Fruit fly (Drosophila melanogaster): ENCODE results near the gene hfp.

The hfp gene

DNA sequence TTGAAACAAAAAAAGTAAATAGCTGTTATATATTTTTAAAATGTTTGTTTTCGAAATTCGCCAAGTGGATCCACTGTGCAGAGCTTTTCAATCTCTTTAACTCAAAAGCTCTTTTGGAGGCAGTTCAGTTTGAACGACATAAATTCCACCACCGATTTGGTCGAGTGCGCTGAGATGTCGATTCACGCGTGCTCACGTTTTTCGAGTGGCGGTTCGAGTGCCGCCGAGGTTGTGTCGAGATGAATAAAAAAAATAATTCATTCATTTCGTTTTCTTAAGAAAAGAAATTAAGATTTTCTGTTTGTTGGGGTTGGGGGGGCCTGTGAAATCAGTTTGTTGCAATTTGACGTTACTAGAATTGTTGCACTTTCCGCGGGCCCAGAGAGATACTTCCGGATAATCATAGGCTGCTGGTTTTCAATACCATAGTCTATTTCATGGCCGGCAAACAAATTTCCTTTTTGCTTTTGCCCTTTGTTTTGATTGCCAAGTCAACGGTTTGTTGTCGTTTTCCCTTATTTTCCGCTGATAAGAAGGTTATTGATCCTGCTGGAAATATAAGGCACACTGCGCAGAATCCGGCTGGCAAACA is 13.7 kb downstream of the hfp start:
- TF ChIP-seq CG8478 (optimal IDR thresholded peaks at IDR 0.05): no peak
- TF ChIP-seq EcR (GFP tag; optimal IDR thresholded peaks at IDR 0.05): no peak
- no peak for TF ChIP-seq psq (optimal IDR thresholded peaks at IDR 0.05)
- no peak for TF ChIP-seq Dll (optimal IDR thresholded peaks at IDR 0.05)
- TF ChIP-seq pan (optimal IDR thresholded peaks at IDR 0.05): no peak
- no peak for TF ChIP-seq usp (GFP tag; optimal IDR thresholded peaks at IDR 0.05)

DNA sequence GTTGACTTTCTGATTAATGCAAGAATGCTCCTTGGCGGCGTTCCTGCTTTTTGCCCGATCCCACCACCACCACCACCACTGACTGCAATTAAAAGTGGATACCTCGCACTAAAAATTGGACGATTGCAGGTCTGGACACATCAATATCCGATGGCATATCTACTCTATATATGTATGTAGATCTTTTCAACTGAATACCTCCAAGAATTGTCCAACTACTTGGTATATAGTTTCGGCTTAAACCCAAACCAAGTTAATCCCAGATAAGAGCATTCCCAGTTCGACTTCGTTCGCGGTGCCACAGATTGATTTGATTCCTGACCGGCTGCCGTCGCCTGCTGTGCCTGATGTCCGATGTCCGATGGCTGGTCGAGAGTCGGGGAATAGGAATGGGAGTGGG is 17.6 kb downstream of the hfp start:
- TF ChIP-seq psq (optimal IDR thresholded peaks at IDR 0.05): no peak
- TF ChIP-seq pan (optimal IDR thresholded peaks at IDR 0.05): no peak
- TF ChIP-seq usp (GFP tag; optimal IDR thresholded peaks at IDR 0.05): no peak
- no peak for TF ChIP-seq Dll (optimal IDR thresholded peaks at IDR 0.05)
- TF ChIP-seq CG8478 (optimal IDR thresholded peaks at IDR 0.05): no peak
- TF ChIP-seq EcR (GFP tag; optimal IDR thresholded peaks at IDR 0.05): no peak

DNA sequence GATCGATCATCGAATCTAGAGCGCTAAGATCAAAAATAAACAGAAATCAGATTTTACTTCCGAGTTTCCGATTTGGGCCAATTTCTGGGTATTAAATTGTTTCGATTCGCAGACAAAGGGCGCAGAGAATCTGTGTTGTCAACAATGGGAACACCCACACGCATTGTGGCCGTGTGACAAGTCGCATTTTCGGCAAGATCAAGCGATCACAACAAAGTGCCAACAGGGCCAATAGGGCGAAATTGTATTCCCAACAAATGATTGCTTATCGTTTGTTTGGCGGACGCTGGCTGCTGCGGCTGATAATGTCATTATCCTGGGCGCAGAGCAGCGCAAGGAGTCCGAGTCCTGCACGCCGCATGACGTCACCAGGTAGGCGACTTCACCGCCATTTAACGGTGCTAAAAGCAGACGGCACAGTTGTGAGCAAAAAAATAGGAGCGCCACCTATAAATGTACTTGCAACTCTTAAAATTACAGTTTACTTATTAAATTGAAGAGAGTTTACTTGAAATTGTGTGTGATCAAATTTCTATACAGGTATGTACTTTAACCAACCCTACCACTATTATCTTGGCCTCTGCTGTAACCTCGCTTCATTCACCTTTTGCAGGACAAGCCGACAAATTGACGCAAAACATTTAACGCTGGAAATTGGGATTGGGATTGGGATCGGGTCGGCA is 23.3 kb downstream of the hfp start:
- TF ChIP-seq pan (optimal IDR thresholded peaks at IDR 0.05) (no peak), usp (GFP tag; optimal IDR thresholded peaks at IDR 0.05) (no peak), EcR (GFP tag; optimal IDR thresholded peaks at IDR 0.05) (no peak), psq (optimal IDR thresholded peaks at IDR 0.05) (no peak), CG8478 (optimal IDR thresholded peaks at IDR 0.05) (no peak), Dll (optimal IDR thresholded peaks at IDR 0.05) (no peak)

- TF ChIP-seq usp (GFP tag; optimal IDR thresholded peaks at IDR 0.05) (no peak), Dll (optimal IDR thresholded peaks at IDR 0.05) (no peak), CG8478 (optimal IDR thresholded peaks at IDR 0.05) (no peak), EcR (GFP tag; optimal IDR thresholded peaks at IDR 0.05) (no peak), pan (optimal IDR thresholded peaks at IDR 0.05) (no peak), psq (optimal IDR thresholded peaks at IDR 0.05) (no peak)
These were observed 25.1 kb downstream of the hfp start, which contains the start of gene robl62A for dm6 chr3L:1477319-1477718. TSS of gene robl62A (plus strand) at chr3L:1477619.

dm6 chr3L:1475157-1475556 is 27.2 kb downstream of the hfp start, which contains the start of gene Ptp61F:
TSS of gene Ptp61F (minus strand) at chr3L:1475257.
- TF ChIP-seq EcR (GFP tag; optimal IDR thresholded peaks at IDR 0.05) (no peak), pan (optimal IDR thresholded peaks at IDR 0.05) (no peak), CG8478 (optimal IDR thresholded peaks at IDR 0.05) (no peak), usp (GFP tag; optimal IDR thresholded peaks at IDR 0.05) (no peak), psq (optimal IDR thresholded peaks at IDR 0.05) (no peak), Dll (optimal IDR thresholded peaks at IDR 0.05) (no peak)

DNA sequence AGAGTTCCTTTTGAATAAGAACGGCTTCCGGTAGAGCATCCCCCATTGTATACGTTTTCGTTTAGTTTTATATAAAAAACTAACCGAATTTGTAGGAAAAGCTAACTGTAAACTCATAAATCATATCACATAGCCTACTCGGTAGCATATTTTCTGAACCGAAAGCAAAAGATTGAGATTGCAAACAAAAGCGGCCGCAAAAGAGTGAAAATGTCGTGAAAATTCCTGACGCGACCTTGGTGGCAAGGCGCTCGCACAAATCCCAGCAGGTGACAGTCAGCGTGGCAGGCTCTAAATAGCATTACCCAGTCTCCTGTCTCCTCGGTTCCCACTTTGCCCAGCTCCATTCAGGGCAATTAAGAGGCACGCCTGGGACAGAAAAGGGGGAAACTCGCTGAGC is 30.4 kb downstream of the hfp start, which contains the start of gene Naa30B:
TSS of gene Naa30B (minus strand) at position 101 of the 400 bp plus-strand sequence.
- no peak for TF ChIP-seq pan (optimal IDR thresholded peaks at IDR 0.05)

dm6 chr3L:1471037-1471436 is 31.4 kb downstream of the hfp start:
- TF ChIP-seq EcR (GFP tag; optimal IDR thresholded peaks at IDR 0.05) (no peak), psq (optimal IDR thresholded peaks at IDR 0.05) (no peak), Dll (optimal IDR thresholded peaks at IDR 0.05) (no peak), pan (optimal IDR thresholded peaks at IDR 0.05) (no peak), usp (GFP tag; optimal IDR thresholded peaks at IDR 0.05) (no peak), CG8478 (optimal IDR thresholded peaks at IDR 0.05) (no peak)

DNA sequence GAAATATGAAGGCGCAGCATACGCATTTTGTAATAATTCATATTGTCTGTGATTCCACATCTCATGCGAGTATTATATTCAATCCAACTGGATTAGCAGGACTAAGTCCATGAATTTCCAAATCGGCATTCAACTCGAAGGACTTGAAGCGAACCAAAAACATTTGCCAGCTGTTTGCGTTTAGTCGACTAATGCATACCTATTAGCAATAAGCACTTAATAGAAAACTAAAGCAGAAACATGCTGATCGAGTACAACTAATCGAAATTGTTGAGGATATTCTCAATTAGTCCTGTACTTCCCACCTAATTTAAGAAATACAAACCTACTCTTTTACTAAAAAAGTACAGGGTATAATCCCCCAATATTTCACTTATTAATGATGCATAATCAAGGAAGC is 33.1 kb downstream of the hfp start:
- TF ChIP-seq CG8478 (optimal IDR thresholded peaks at IDR 0.05) (no peak), pan (optimal IDR thresholded peaks at IDR 0.05) (no peak)

dm6 chr3L:1464465-1464864 is 37.9 kb downstream of the hfp start:
- TF ChIP-seq CG8478 (optimal IDR thresholded peaks at IDR 0.05): no peak
- TF ChIP-seq pan (optimal IDR thresholded peaks at IDR 0.05): no peak
- TF ChIP-seq EcR (GFP tag; optimal IDR thresholded peaks at IDR 0.05): no peak
- TF ChIP-seq Dll (optimal IDR thresholded peaks at IDR 0.05): no peak
- TF ChIP-seq usp (GFP tag; optimal IDR thresholded peaks at IDR 0.05): no peak
- TF ChIP-seq psq (optimal IDR thresholded peaks at IDR 0.05): no peak

DNA sequence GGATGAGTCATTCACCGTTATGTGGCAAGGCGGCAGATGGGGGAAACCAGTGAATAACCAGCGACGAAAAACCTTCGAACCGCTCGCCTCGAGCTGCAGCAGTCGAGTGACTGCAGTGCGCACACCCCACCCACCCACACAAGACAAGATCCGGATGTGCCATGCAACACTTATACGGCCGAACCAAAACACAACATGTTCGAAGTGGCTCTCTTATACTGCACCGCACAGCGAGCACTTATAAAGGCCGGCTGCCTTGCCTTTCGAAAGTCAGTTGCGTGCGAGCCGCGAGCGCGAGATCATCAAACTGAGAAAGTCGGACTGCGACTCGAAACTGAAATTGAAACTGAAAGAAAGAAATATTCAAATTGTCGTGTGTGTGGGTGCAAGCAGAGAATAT is 38.8 kb downstream of the hfp start, which contains the start of gene rho:
TSS of gene rho (plus strand) at position 265 of the 400 bp plus-strand sequence.
- TF ChIP-seq CG8478 (optimal IDR thresholded peaks at IDR 0.05) (no peak), Dll (optimal IDR thresholded peaks at IDR 0.05) (peak; percentile 27)

DNA sequence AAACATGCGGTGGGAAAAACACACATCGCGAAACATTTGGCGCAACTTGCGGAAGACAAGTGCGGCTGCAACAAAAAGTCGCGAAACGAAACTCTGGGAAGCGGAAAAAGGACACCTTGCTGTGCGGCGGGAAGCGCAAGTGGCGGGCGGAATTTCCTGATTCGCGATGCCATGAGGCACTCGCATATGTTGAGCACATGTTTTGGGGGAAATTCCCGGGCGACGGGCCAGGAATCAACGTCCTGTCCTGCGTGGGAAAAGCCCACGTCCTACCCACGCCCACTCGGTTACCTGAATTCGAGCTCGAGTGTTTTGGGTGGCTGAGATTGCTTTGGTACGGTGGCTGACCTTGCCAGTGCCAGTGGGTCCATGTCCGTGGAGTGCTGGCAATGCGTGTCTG is 40.6 kb downstream of the hfp start:
- no peak for TF ChIP-seq Dll (optimal IDR thresholded peaks at IDR 0.05)
- no peak for TF ChIP-seq pan (optimal IDR thresholded peaks at IDR 0.05)
- no peak for TF ChIP-seq EcR (GFP tag; optimal IDR thresholded peaks at IDR 0.05)
- TF ChIP-seq psq (optimal IDR thresholded peaks at IDR 0.05): no peak
- TF ChIP-seq CG8478 (optimal IDR thresholded peaks at IDR 0.05): no peak
- TF ChIP-seq usp (GFP tag; optimal IDR thresholded peaks at IDR 0.05): no peak

- TF ChIP-seq CG8478 (optimal IDR thresholded peaks at IDR 0.05) (no peak), pan (optimal IDR thresholded peaks at IDR 0.05) (no peak), Dll (optimal IDR thresholded peaks at IDR 0.05) (peak; percentile 59), usp (GFP tag; optimal IDR thresholded peaks at IDR 0.05) (no peak), EcR (GFP tag; optimal IDR thresholded peaks at IDR 0.05) (peak in 1 of 2 experiments; percentile 48), psq (optimal IDR thresholded peaks at IDR 0.05) (no peak)
These were observed 44.2 kb downstream of the hfp start for dm6 chr3L:1457998-1458728.

All from whole organism.